Fruit fly (Drosophila melanogaster): ENCODE measurements around the gene Jhbp5.
A peak's percentile ranks its signal among the peaks of the same experiment; 100 is the strongest.

The Jhbp5 gene

dm6 chr3R:16071689-16072580, 26.0 kb upstream of the Jhbp5 start:
- TF ChIP-seq CG9139 (GFP tag; optimal IDR thresholded peaks at IDR 0.05), result no peak
- peak; percentile 92 for TF ChIP-seq Ets96B (tag; optimal IDR thresholded peaks at IDR 0.05)
- peak; percentile 83 for TF ChIP-seq esn (GFP tag; optimal IDR thresholded peaks at IDR 0.05)
- no peak for TF ChIP-seq svp (GFP tag)
- peak; percentile 61 for TF ChIP-seq CG31627 (GFP tag; optimal IDR thresholded peaks at IDR 0.05)
- peak; percentile 89 for TF ChIP-seq OdsH (GFP tag; optimal IDR thresholded peaks at IDR 0.05)
- peak; percentile 70 for TF ChIP-seq lz (GFP tag; optimal IDR thresholded peaks at IDR 0.05)
- no peak for TF ChIP-seq fkh (GFP tag; optimal IDR thresholded peaks at IDR 0.05)
- peak; percentile 89 for TF ChIP-seq eg (GFP tag; IDR thresholded peaks at IDR 0.05)
- TF ChIP-seq CG6854 (GFP tag; optimal IDR thresholded peaks at IDR 0.05), result no peak
- TF ChIP-seq CG8632 (GFP tag; optimal IDR thresholded peaks at IDR 0.05), result peak; percentile 92
- TF ChIP-seq spab (GFP tag; optimal IDR thresholded peaks at IDR 0.05), result peak; percentile 71
- TF ChIP-seq Sox15 (GFP tag; optimal IDR thresholded peaks at IDR 0.05), result peak; percentile 26
- peak; percentile 83 for TF ChIP-seq CG3032 (tag; optimal IDR thresholded peaks at IDR 0.05)
- TF ChIP-seq dac (GFP tag; optimal IDR thresholded peaks at IDR 0.05), result no peak
- TF ChIP-seq dsx (GFP tag; optimal IDR thresholded peaks at IDR 0.05; ENCODE audit: poor library complexity, severe bottlenecking), result peak; percentile 95
- no peak for TF ChIP-seq CG6276 (GFP tag; optimal IDR thresholded peaks at IDR 0.05)
- TF ChIP-seq Hr38 (GFP tag; optimal IDR thresholded peaks at IDR 0.05), result no peak
- no peak for TF ChIP-seq CG1621 (tag; optimal IDR thresholded peaks at IDR 0.05)
- TF ChIP-seq CG8119 (GFP tag; IDR thresholded peaks at IDR 0.05), result peak; percentile 93
- peak; percentile 73 for TF ChIP-seq CG10669 (GFP tag; optimal IDR thresholded peaks at IDR 0.05)
- peak; percentile 61 to 73 for TF ChIP-seq ss (GFP tag; optimal IDR thresholded peaks at IDR 0.05)
- peak; percentile 33 for TF ChIP-seq Hr39 (GFP tag; optimal IDR thresholded peaks at IDR 0.05)
- TF ChIP-seq CG7368 (GFP tag; optimal IDR thresholded peaks at IDR 0.05), result peak; percentile 86
- TF ChIP-seq CG11902 (GFP tag; optimal IDR thresholded peaks at IDR 0.05), result peak; percentile 0
- TF ChIP-seq Hr4 (GFP tag; optimal IDR thresholded peaks at IDR 0.05), result peak; percentile 78
- no peak for TF ChIP-seq fd85E (GFP tag; optimal IDR thresholded peaks at IDR 0.05)
- peak; percentile 93 for TF ChIP-seq CG10631 (GFP tag; optimal IDR thresholded peaks at IDR 0.05)
- no peak for TF ChIP-seq Blimp-1 (GFP tag; optimal IDR thresholded peaks at IDR 0.05)
- TF ChIP-seq Lpt (GFP tag; optimal IDR thresholded peaks at IDR 0.05), result peak; percentile 87
- peak; percentile 78 for TF ChIP-seq CG11762 (GFP tag; optimal IDR thresholded peaks at IDR 0.05; ENCODE audit: insufficient read depth)
- no peak for TF ChIP-seq cyc (GFP tag; optimal IDR thresholded peaks at IDR 0.05)
- TF ChIP-seq CG16779 (tag; optimal IDR thresholded peaks at IDR 0.05), result no peak
- TF ChIP-seq achi (GFP tag; optimal IDR thresholded peaks at IDR 0.05), result peak; percentile 91
- peak; percentile 81 for TF ChIP-seq Sox14 (GFP tag; optimal IDR thresholded peaks at IDR 0.05)
- peak; percentile 94 for TF ChIP-seq CG15336 (GFP tag; IDR thresholded peaks at IDR 0.05)
- peak; percentile 73 for TF ChIP-seq topi (GFP tag; optimal IDR thresholded peaks at IDR 0.05)
- peak in 1 of 2 experiments; percentile 87 for TF ChIP-seq salr (GFP tag; optimal IDR thresholded peaks at IDR 0.05)
- TF ChIP-seq vri (GFP tag; optimal IDR thresholded peaks at IDR 0.05), result no peak
- TF ChIP-seq Eip78C (GFP tag), result peak; percentile 98
- TF ChIP-seq CG6792 (GFP tag; optimal IDR thresholded peaks at IDR 0.05), result peak; percentile 85
- TF ChIP-seq net (GFP tag; optimal IDR thresholded peaks at IDR 0.05), result peak; percentile 88
- peak; percentile 88 for TF ChIP-seq Eip75B (GFP tag; optimal IDR thresholded peaks at IDR 0.05)
- no peak for TF ChIP-seq CG32006 (GFP tag; optimal IDR thresholded peaks at IDR 0.05)
- TF ChIP-seq CG6808 (GFP tag; optimal IDR thresholded peaks at IDR 0.05), result peak; percentile 72
- peak; percentile 70 for TF ChIP-seq CG8319 (GFP tag; optimal IDR thresholded peaks at IDR 0.05)
- TF ChIP-seq CG4318 (GFP tag; optimal IDR thresholded peaks at IDR 0.05), result no peak
- peak; percentile 66 for TF ChIP-seq CG11294 (GFP tag; IDR thresholded peaks at IDR 0.05)
- TF ChIP-seq acj6 (GFP tag; optimal IDR thresholded peaks at IDR 0.05), result peak; percentile 90
- peak; percentile 75 for TF ChIP-seq Sox102F (GFP tag; optimal IDR thresholded peaks at IDR 0.05)

All from whole organism, prepupa.